Fruit fly (Drosophila melanogaster) whole organism, embryonic: Measurements from ENCODE around the gene CG7530.
A peak's percentile ranks its signal among the peaks of the same experiment; 100 is the strongest.

Experiments used
- CG10321 ChIP-seq: fragments of 200-800 bp; sonication (Bioruptor generic); IDR thresholded peaks from 2 replicates; pipeline ENCODE4 v1.3.6; 2022; ENCODE audit warnings: missing biosample characterization, missing genetic modification characterization
- CG10543 ChIP-seq: fragments of 200-800 bp; sonication (Bioruptor generic); optimal IDR thresholded peaks from 3 replicates; lab custom pipeline; 2017; ENCODE audit warnings: missing biosample characterization, mild to moderate bottlenecking, missing genetic modification characterization, moderate library complexity
- CG10565 ChIP-seq: fragments of 200-800 bp; sonication (Bioruptor generic); optimal IDR thresholded peaks from 3 replicates; lab custom pipeline; 2016; ENCODE audit warnings: missing biosample characterization, mild to moderate bottlenecking, missing genetic modification characterization
- CG10979 ChIP-seq: fragments of 200-800 bp; sonication (Bioruptor generic); optimal IDR thresholded peaks from 2 replicates; lab custom pipeline; 2018; ENCODE audit warnings: missing biosample characterization, mild to moderate bottlenecking, missing genetic modification characterization, moderate library complexity
- CG11723 ChIP-seq: fragments of 200-800 bp; sonication (Bioruptor generic); optimal IDR thresholded peaks from 2 replicates; lab custom pipeline; 2017; ENCODE audit warnings: missing biosample characterization, mild to moderate bottlenecking, missing genetic modification characterization
- CG13894 ChIP-seq: fragments of 200-800 bp; sonication (Bioruptor generic); optimal IDR thresholded peaks from 3 replicates; lab custom pipeline; 2018; ENCODE audit warnings: missing biosample characterization, mild to moderate bottlenecking, missing genetic modification characterization, moderate library complexity
- CG16815 ChIP-seq: fragments of 200-800 bp; sonication (Bioruptor generic); optimal IDR thresholded peaks from 3 replicates; lab custom pipeline; 2017; ENCODE audit warnings: missing biosample characterization, mild to moderate bottlenecking, missing genetic modification characterization
- CG17568 ChIP-seq: fragments of 200-800 bp; sonication (Bioruptor generic); optimal IDR thresholded peaks from 2 replicates; lab custom pipeline; 2018; ENCODE audit warnings: missing biosample characterization, mild to moderate bottlenecking, missing genetic modification characterization, moderate library complexity
- CG18599 ChIP-seq: fragments of 200-800 bp; sonication (Bioruptor generic); optimal IDR thresholded peaks from 3 replicates; lab custom pipeline; 2017; ENCODE audit warnings: missing biosample characterization, missing genetic modification characterization, mild to moderate bottlenecking, moderate library complexity, missing genetic modification reagents
- CG2889 ChIP-seq: fragments of 200-800 bp; sonication (Bioruptor generic); IDR thresholded peaks from 3 replicates; pipeline ENCODE4 v1.3.6; 2022; ENCODE audit warnings: missing biosample characterization, missing genetic modification characterization
- CG30431 ChIP-seq: fragments of 200-800 bp; sonication (Bioruptor generic); optimal IDR thresholded peaks from 2 replicates; lab custom pipeline; 2017; ENCODE audit warnings: missing biosample characterization, missing genetic modification characterization
- CG3065 ChIP-seq: fragments of 200-800 bp; sonication (Bioruptor generic); optimal IDR thresholded peaks from 2 replicates; lab custom pipeline; 2016; ENCODE audit warnings: missing biosample characterization, missing genetic modification characterization
- CG31365 ChIP-seq: fragments of 200-800 bp; sonication (Bioruptor generic); optimal IDR thresholded peaks from 2 replicates; lab custom pipeline; 2018; ENCODE audit warnings: missing biosample characterization, mild to moderate bottlenecking, missing genetic modification characterization
- CG32532 ChIP-seq: fragments of 200-800 bp; sonication (Bioruptor generic); IDR thresholded peaks from 2 replicates; pipeline ENCODE4 v1.3.6; 2022; ENCODE audit warnings: missing biosample characterization, missing genetic modification characterization
- CG3995 ChIP-seq: fragments of 200-800 bp; sonication (Bioruptor generic); optimal IDR thresholded peaks from 3 replicates; lab custom pipeline; 2016; ENCODE audit warnings: missing biosample characterization, missing genetic modification characterization
- CG4707 ChIP-seq: fragments of 200-800 bp; sonication (Bioruptor generic); optimal IDR thresholded peaks from 2 replicates; lab custom pipeline; 2018; ENCODE audit warnings: missing biosample characterization, mild to moderate bottlenecking, missing genetic modification characterization, moderate library complexity
- CG6254 ChIP-seq: fragments of 200-800 bp; sonication (Bioruptor generic); optimal IDR thresholded peaks from 3 replicates; lab custom pipeline; 2017; ENCODE audit warnings: mild to moderate bottlenecking, missing biosample characterization, missing genetic modification reagents, missing genetic modification characterization
- CG6272 ChIP-seq: fragments of 200-800 bp; sonication (Bioruptor generic); IDR thresholded peaks from 2 replicates; pipeline ENCODE4 v1.3.6; 2022; ENCODE audit warnings: missing biosample characterization, missing genetic modification characterization
- CG8281 ChIP-seq: fragments of 200-800 bp; sonication (Bioruptor generic); optimal IDR thresholded peaks from 2 replicates; lab custom pipeline; 2018; ENCODE audit warnings: missing biosample characterization, mild to moderate bottlenecking, missing genetic modification characterization, moderate library complexity
- CG9727 ChIP-seq: fragments of 200-800 bp; sonication (Bioruptor generic); optimal IDR thresholded peaks from 3 replicates; lab custom pipeline; 2017; ENCODE audit warnings: missing biosample characterization, mild to moderate bottlenecking, missing genetic modification characterization
- CHES-1-like ChIP-seq: fragments of 200-800 bp; sonication (Bioruptor generic); optimal IDR thresholded peaks from 2 replicates; lab custom pipeline; 2016; ENCODE audit warnings: missing biosample characterization, missing genetic modification characterization
- Dbx ChIP-seq: fragments of 200-800 bp; sonication (Bioruptor generic); IDR thresholded peaks from 3 replicates; pipeline ENCODE4 v1.3.6; 2022; ENCODE audit warnings: missing biosample characterization, missing genetic modification characterization
- Elba2 ChIP-seq: fragments of 200-800 bp; sonication (Bioruptor generic); optimal IDR thresholded peaks from 3 replicates; lab custom pipeline; 2016; ENCODE audit warnings: missing biosample characterization, missing genetic modification characterization
- Ets97D ChIP-seq: fragments of 200-800 bp; sonication (Bioruptor generic); optimal IDR thresholded peaks from 3 replicates; lab custom pipeline; 2016; ENCODE audit warnings: missing biosample characterization, missing genetic modification characterization
- HLH54F ChIP-seq: fragments of 200-800 bp; sonication (Bioruptor generic); optimal IDR thresholded peaks from 3 replicates; lab custom pipeline; 2016; ENCODE audit warnings: missing biosample characterization, missing genetic modification characterization
- Hr39 ChIP-seq: fragments of >200 bp; optimal IDR thresholded peaks from 2 replicates; lab custom pipeline; 2017
- Mrtf ChIP-seq: fragments of 200-800 bp; sonication (Bioruptor generic); IDR thresholded peaks from 3 replicates; pipeline ENCODE4 v1.3.6; 2022; ENCODE audit warnings: missing biosample characterization, missing genetic modification characterization
- Neu2 ChIP-seq: fragments of 200-800 bp; sonication (Bioruptor generic); optimal IDR thresholded peaks from 3 replicates; lab custom pipeline; 2016; ENCODE audit warnings: missing biosample characterization, missing genetic modification characterization, borderline replicate concordance
- ab ChIP-seq: fragments of 200-800 bp; sonication (Bioruptor generic); optimal IDR thresholded peaks from 2 replicates; lab custom pipeline; 2016; ENCODE audit warnings: missing biosample characterization, missing genetic modification characterization
- abd-A ChIP-seq: fragments of 200-800 bp; sonication (Bioruptor generic); optimal IDR thresholded peaks from 3 replicates; lab custom pipeline; 2019; ENCODE audit warnings: missing biosample characterization, mild to moderate bottlenecking, missing genetic modification characterization, moderate library complexity
- az2 ChIP-seq: fragments of 200-800 bp; sonication (Bioruptor generic); optimal IDR thresholded peaks from 3 replicates; lab custom pipeline; 2016; ENCODE audit warnings: missing biosample characterization, missing genetic modification characterization
- bbx ChIP-seq: fragments of 200-800 bp; sonication (Bioruptor generic); IDR thresholded peaks from 2 replicates; pipeline ENCODE4 v1.3.6; 2022; ENCODE audit warnings: missing biosample characterization, missing genetic modification characterization; ENCODE audit not compliant: partially characterized antibody
- bowl ChIP-seq: fragments of 200-800 bp; sonication (Bioruptor generic); IDR thresholded peaks from 2 replicates; pipeline ENCODE4 v1.3.6; 2022; ENCODE audit warnings: missing biosample characterization, missing genetic modification characterization
- crol ChIP-seq: fragments of 200-800 bp; sonication (Bioruptor generic); IDR thresholded peaks from 2 replicates; pipeline ENCODE4 v1.3.6; 2022; ENCODE audit warnings: missing biosample characterization, missing genetic modification characterization
- danr ChIP-seq: fragments of 200-800 bp; sonication (Bioruptor generic); IDR thresholded peaks from 2 replicates; pipeline ENCODE4 v1.3.6; 2022; ENCODE audit warnings: missing biosample characterization, missing genetic modification characterization
- esg ChIP-seq: fragments of 200-800 bp; sonication (Bioruptor generic); conservative IDR thresholded peaks from 2 replicates; pipeline ENCODE4 v1.3.6; 2022; ENCODE audit warnings: missing biosample characterization, missing genetic modification characterization
- ewg ChIP-seq: fragments of 200-800 bp; sonication (Bioruptor generic); optimal IDR thresholded peaks from 3 replicates; lab custom pipeline; 2017; ENCODE audit warnings: mild to moderate bottlenecking, missing biosample characterization, missing genetic modification reagents, missing genetic modification characterization
- her ChIP-seq: fragments of 200-800 bp; sonication (Bioruptor generic); optimal IDR thresholded peaks from 2 replicates; lab custom pipeline; 2016; ENCODE audit warnings: missing biosample characterization, missing genetic modification characterization
- knrl ChIP-seq: fragments of 200-800 bp; sonication (Bioruptor generic); IDR thresholded peaks from 3 replicates; pipeline ENCODE4 v1.3.6; 2022; ENCODE audit warnings: missing biosample characterization, missing genetic modification characterization; ENCODE audit not compliant: partially characterized antibody
- lbe ChIP-seq: fragments of 200-800 bp; sonication (Bioruptor generic); optimal IDR thresholded peaks from 2 replicates; lab custom pipeline; 2016; ENCODE audit warnings: missing biosample characterization, mild to moderate bottlenecking, missing genetic modification characterization
- nerfin-1 ChIP-seq: fragments of 200-800 bp; sonication (Bioruptor generic); optimal IDR thresholded peaks from 3 replicates; lab custom pipeline; 2019; ENCODE audit warnings: missing biosample characterization, mild to moderate bottlenecking, missing genetic modification characterization, moderate library complexity
- nerfin-2 ChIP-seq: fragments of 200-800 bp; sonication (Bioruptor generic); IDR thresholded peaks from 2 replicates; pipeline ENCODE4 v1.3.6; 2022; ENCODE audit warnings: missing biosample characterization, missing genetic modification characterization; ENCODE audit not compliant: partially characterized antibody
- nmo ChIP-seq: fragments of 200-800 bp; sonication (Bioruptor generic); optimal IDR thresholded peaks from 2 replicates; lab custom pipeline; 2018; ENCODE audit warnings: missing biosample characterization, mild to moderate bottlenecking, missing genetic modification characterization, moderate library complexity
- p53 ChIP-seq: fragments of 200-800 bp; sonication (Bioruptor generic); optimal IDR thresholded peaks from 2 replicates; lab custom pipeline; 2016; ENCODE audit warnings: missing biosample characterization, missing genetic modification characterization
- peb ChIP-seq: fragments of 200-800 bp; sonication (Bioruptor generic); IDR thresholded peaks from 2 replicates; pipeline ENCODE4 v1.3.6; 2022; ENCODE audit warnings: missing biosample characterization, missing genetic modification characterization
- pnt ChIP-seq: fragments of 200-800 bp; sonication (Bioruptor generic); optimal IDR thresholded peaks from 3 replicates; lab custom pipeline; 2016; ENCODE audit warnings: missing biosample characterization, missing genetic modification characterization
- pros ChIP-seq: fragments of 200-800 bp; sonication (Bioruptor generic); optimal IDR thresholded peaks from 3 replicates; lab custom pipeline; 2019; ENCODE audit warnings: missing biosample characterization, mild to moderate bottlenecking, missing genetic modification characterization, moderate library complexity
- ranshi ChIP-seq: fragments of 200-800 bp; sonication (Bioruptor generic); IDR thresholded peaks from 2 replicates; pipeline ENCODE4 v1.3.6; 2022; ENCODE audit warnings: missing biosample characterization, missing genetic modification characterization
- row ChIP-seq: fragments of 200-800 bp; sonication (Bioruptor generic); IDR thresholded peaks from 3 replicates; pipeline ENCODE4 v1.3.6; 2022; ENCODE audit warnings: missing biosample characterization, missing genetic modification characterization
- vfl ChIP-seq: fragments of 200-800 bp; sonication (Bioruptor generic); optimal IDR thresholded peaks from 2 replicates; lab custom pipeline; 2016; ENCODE audit warnings: missing biosample characterization, missing genetic modification characterization
- vnd ChIP-seq: fragments of 200-800 bp; sonication (Bioruptor generic); IDR thresholded peaks from 3 replicates; pipeline ENCODE4 v1.3.6; 2022; ENCODE audit warnings: missing biosample characterization, missing genetic modification characterization; ENCODE audit not compliant: partially characterized antibody
- wdn ChIP-seq: fragments of 200-800 bp; sonication (Bioruptor generic); IDR thresholded peaks from 2 replicates; pipeline ENCODE4 v1.3.6; 2022; ENCODE audit warnings: missing biosample characterization, missing genetic modification characterization

Gene CG7530

dm6 chr3R:14742928-14743327, 11.6 kb upstream of the CG7530 start (continued):
- TF ChIP-seq CG6272 (no peak), CG3995 (GFP tag; lab: Kevin White, UChicago) (no peak), nmo (GFP tag; lab: Kevin White, UChicago) (peak; percentile 67), abd-A (tag; lab: Kevin White, UChicago) (no peak), Ets97D (GFP tag; lab: Kevin White, UChicago) (peak; percentile 25), crol (GFP tag; lab: Robert Waterston, UW) (no peak), wdn (GFP tag; lab: Robert Waterston, UW) (no peak), CHES-1-like (GFP tag; lab: Kevin White, UChicago) (no peak), az2 (GFP tag; lab: Kevin White, UChicago) (peak; percentile 59), knrl (no peak), CG8281 (tag; lab: Kevin White, UChicago) (no peak), pnt (GFP tag; lab: Kevin White, UChicago) (peak; percentile 30), CG16815 (GFP tag; lab: Kevin White, UChicago) (peak; percentile 3), CG32532 (GFP tag; lab: Robert Waterston, UW) (no peak; the same call in 1 of the 2 replicates), vnd (GFP tag; lab: Robert Waterston, UW) (no peak), CG10979 (tag; lab: Kevin White, UChicago) (peak; percentile 65), her (GFP tag; lab: Kevin White, UChicago) (no peak), CG6254 (no peak), CG17568 (GFP tag; lab: Kevin White, UChicago) (peak; percentile 34), CG31365 (tag; lab: Kevin White, UChicago) (no peak), Mrtf (peak; percentile 41; the same call in 1 of the 3 replicates), CG9727 (GFP tag; lab: Kevin White, UChicago) (peak; percentile 34), bbx (GFP tag; lab: Robert Waterston, UW) (no peak)

DNA sequence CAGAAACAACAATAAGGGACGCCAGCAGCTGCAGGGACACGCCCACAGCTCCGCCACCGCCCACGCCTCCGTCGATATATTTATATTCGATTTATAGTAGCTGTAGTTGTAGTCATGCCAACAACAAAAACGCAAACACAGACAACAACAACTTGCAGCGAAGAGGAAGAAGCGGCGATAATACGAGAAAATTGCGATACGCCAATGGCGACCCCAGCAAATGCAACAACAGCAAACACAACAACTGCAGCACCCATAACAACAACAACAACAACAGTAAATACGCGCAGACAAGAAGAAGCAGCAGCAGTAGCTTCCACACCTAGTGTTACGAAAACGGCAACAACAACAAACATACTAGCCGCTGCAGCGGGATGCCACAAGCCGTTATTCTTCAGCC, 10.8 kb upstream of the CG7530 start:
- TF ChIP-seq ab (GFP tag; lab: Kevin White, UChicago) (no peak), ranshi (GFP tag; lab: Robert Waterston, UW) (no peak), nerfin-1 (peak; percentile 8), esg (GFP tag; lab: Robert Waterston, UW) (no peak), CG10321 (GFP tag; lab: Robert Waterston, UW) (no peak), ewg (GFP tag; lab: Kevin White, UChicago) (no peak), CG2889 (GFP tag; lab: Robert Waterston, UW) (no peak), CG30431 (GFP tag; lab: Kevin White, UChicago) (no peak), pros (GFP tag; lab: Kevin White, UChicago) (peak; percentile 7), CG18599 (GFP tag; lab: Kevin White, UChicago) (no peak), danr (GFP tag; lab: Robert Waterston, UW) (no peak), p53 (GFP tag; lab: Kevin White, UChicago) (no peak), row (GFP tag; lab: Robert Waterston, UW) (no peak), CG4707 (GFP tag; lab: Kevin White, UChicago) (no peak), vfl (no peak), peb (GFP tag; lab: Robert Waterston, UW) (no peak), Neu2 (GFP tag; lab: Kevin White, UChicago) (no peak), CG10543 (GFP tag; lab: Kevin White, UChicago) (no peak), CG13894 (tag; lab: Kevin White, UChicago) (no peak), CG11723 (GFP tag; lab: Kevin White, UChicago) (no peak), Elba2 (GFP tag; lab: Kevin White, UChicago) (no peak), CG10565 (no peak), Dbx (GFP tag; lab: Robert Waterston, UW) (no peak), CG3065 (GFP tag; lab: Kevin White, UChicago) (peak; percentile 1), lbe (GFP tag; lab: Kevin White, UChicago) (no peak), HLH54F (GFP tag; lab: Kevin White, UChicago) (no peak), nerfin-2 (peak; percentile 36; the same call in 1 of the 2 replicates), bowl (GFP tag; lab: Robert Waterston, UW) (no peak), Hr39 (lab: Kevin White, UChicago) (no peak)
